Comparison of ENCODE assay signal across 1 worm cellular context in genomic region chrII:14399595-14399994, ce11.
A peak's percentile ranks its signal among the peaks of the same experiment; 100 is the strongest.
TF ChIP-seq lines count a peak whose summit lies in the region.

No protein-coding gene starts in this region.

TF ChIP-seq in whole organism, L1 larva, 84 proteins besides CTCF, POLR2A, EP300 and RAD21 (continued from another document):
- TF ChIP-seq unc-98 (GFP tag; IDR thresholded peaks at IDR 0.05; lab: Robert Waterston, UW), result no peak
- TF ChIP-seq fkh-4 (tag; optimal IDR thresholded peaks at IDR 0.05; lab: Kevin White, UChicago; ENCODE audit: borderline replicate concordance), result no peak
- no peak for TF ChIP-seq elt-2 (tag; optimal IDR thresholded peaks at IDR 0.05; lab: Kevin White, UChicago)
- TF ChIP-seq vab-15 (tag; optimal IDR thresholded peaks at IDR 0.05; lab: Kevin White, UChicago), result no peak
- peak in 1 of 2 experiments; percentile 48 for TF ChIP-seq ztf-11 (tag; optimal IDR thresholded peaks at IDR 0.05; lab: Kevin White, UChicago)
- TF ChIP-seq snu-23 (GFP tag; optimal IDR thresholded peaks at IDR 0.05; lab: Kevin White, UChicago), result peak; percentile 95
- peak; percentile 74 for TF ChIP-seq isw-1 (GFP tag; IDR thresholded peaks at IDR 0.05; lab: Robert Waterston, UW)
- peak; percentile 87 to 95 for TF ChIP-seq lsy-2 (tag; optimal IDR thresholded peaks at IDR 0.05; lab: Kevin White, UChicago)
- TF ChIP-seq pag-3 (tag; optimal IDR thresholded peaks at IDR 0.05; lab: Kevin White, UChicago; ENCODE audit: borderline replicate concordance, insufficient read depth), result no peak
- no peak for TF ChIP-seq sup-37 (GFP tag; optimal IDR thresholded peaks at IDR 0.05; lab: Kevin White, UChicago)
- TF ChIP-seq lin-14 (GFP tag; optimal IDR thresholded peaks at IDR 0.05; lab: Kevin White, UChicago), result peak; percentile 94
- peak; percentile 87 to 90 for TF ChIP-seq efl-1 (optimal IDR thresholded peaks at IDR 0.05; lab: Kevin White, UChicago)
- peak; percentile 84 to 98 for TF ChIP-seq efl-1 (GFP tag; optimal IDR thresholded peaks at IDR 0.05 in 1 of 2; lab: Kevin White, UChicago)
- TF ChIP-seq lin-39 (tag; optimal IDR thresholded peaks at IDR 0.05; lab: Kevin White, UChicago), result peak; percentile 60
- peak; percentile 28 for TF ChIP-seq hpl-2 (GFP tag; optimal IDR thresholded peaks at IDR 0.05; lab: Kevin White, UChicago)
- TF ChIP-seq egl-27 (tag; optimal IDR thresholded peaks at IDR 0.05; lab: Kevin White, UChicago), result no peak
- no peak for TF ChIP-seq unc-30 (tag; optimal IDR thresholded peaks at IDR 0.05; lab: Kevin White, UChicago)
- TF ChIP-seq ceh-63 (GFP tag; optimal IDR thresholded peaks at IDR 0.05; lab: Kevin White, UChicago), result no peak
- TF ChIP-seq nhr-11 (tag; optimal IDR thresholded peaks at IDR 0.05; lab: Kevin White, UChicago), result no peak
- TF ChIP-seq nhr-90 (tag; optimal IDR thresholded peaks at IDR 0.05; lab: Kevin White, UChicago; ENCODE audit: poor library complexity), result peak; percentile 81
- TF ChIP-seq fkh-10 (GFP tag; optimal IDR thresholded peaks at IDR 0.05; lab: Kevin White, UChicago), result peak; percentile 64
- no peak for TF ChIP-seq ets-5 (GFP tag; IDR thresholded peaks at IDR 0.05; lab: Robert Waterston, UW)
- TF ChIP-seq grh-1 (GFP tag; IDR thresholded peaks at IDR 0.05; lab: Robert Waterston, UW), result no peak
